Worm (Caenorhabditis elegans) whole organism, early embryonic: Measurements from ENCODE around the gene klp-18.
A peak's percentile ranks its signal among the peaks of the same experiment; 100 is the strongest.

ENCODE experiments used
- B0310.2 ChIP-seq: sonication (generic microtip); optimal IDR thresholded peaks from 2 replicates; lab custom pipeline; 2016; ENCODE audit warnings: mild to moderate bottlenecking, missing genetic modification characterization, missing compliant biosample characterization
- ama-1 ChIP-seq: fragments of 150-350 bp; optimal IDR thresholded peaks from 2 replicates; lab custom pipeline; 2014
- ceh-13 ChIP-seq: fragments of 200-800 bp; sonication (Bioruptor generic); optimal IDR thresholded peaks from 2 replicates; lab custom pipeline; 2018; ENCODE audit warnings: mild to moderate bottlenecking, missing genetic modification characterization, missing compliant biosample characterization
- ets-7 ChIP-seq: sonication (generic microtip); optimal IDR thresholded peaks from 2 replicates; lab custom pipeline; 2016; ENCODE audit warnings: missing genotype, missing genetic modification characterization, missing compliant biosample characterization
- flt-1 ChIP-seq: fragments of 200-800 bp; sonication (Bioruptor generic); IDR thresholded peaks from 2 replicates; pipeline ENCODE4 v1.3.6; 2022; ENCODE audit warnings: missing genetic modification characterization, missing compliant biosample characterization
- hmbx-1 ChIP-seq: sonication (generic microtip); optimal IDR thresholded peaks from 2 replicates; lab custom pipeline; 2016; ENCODE audit warnings: mild to moderate bottlenecking, missing genetic modification characterization, missing compliant biosample characterization
- hmg-4 ChIP-seq: fragments of 200-800 bp; sonication (Bioruptor generic); optimal IDR thresholded peaks from 2 replicates; lab custom pipeline; 2018; ENCODE audit warnings: mild to moderate bottlenecking, missing genetic modification characterization, missing compliant biosample characterization
- hnd-1 ChIP-seq: sonication (generic microtip); optimal IDR thresholded peaks from 2 replicates; lab custom pipeline; 2016; ENCODE audit warnings: missing genetic modification characterization, missing compliant biosample characterization
- scrt-1 ChIP-seq: fragments of 200-800 bp; sonication (Bioruptor generic); IDR thresholded peaks from 2 replicates; pipeline ENCODE4 v1.3.6; 2022; ENCODE audit warnings: missing genetic modification characterization, missing compliant biosample characterization
- sea-1 ChIP-seq: fragments of 200-800 bp; sonication (Bioruptor generic); conservative IDR thresholded peaks from 2 replicates; pipeline ENCODE4 v1.3.6; 2022; ENCODE audit warnings: missing genetic modification characterization, missing compliant biosample characterization
- tbx-11 ChIP-seq: fragments of 200-800 bp; sonication (Bioruptor generic); IDR thresholded peaks from 2 replicates; pipeline ENCODE4 v1.3.6; 2022; ENCODE audit warnings: missing genetic modification characterization, missing compliant biosample characterization
- tbx-37 ChIP-seq: fragments of 200-800 bp; sonication (Bioruptor generic); conservative IDR thresholded peaks from 2 replicates; pipeline ENCODE4 v1.3.6; 2022; ENCODE audit warnings: missing genetic modification reagents, missing genetic modification characterization, missing compliant biosample characterization
- tra-4 ChIP-seq: sonication (generic microtip); optimal IDR thresholded peaks from 2 replicates; lab custom pipeline; 2017; ENCODE audit warnings: missing genetic modification characterization, missing compliant biosample characterization

DNA sequence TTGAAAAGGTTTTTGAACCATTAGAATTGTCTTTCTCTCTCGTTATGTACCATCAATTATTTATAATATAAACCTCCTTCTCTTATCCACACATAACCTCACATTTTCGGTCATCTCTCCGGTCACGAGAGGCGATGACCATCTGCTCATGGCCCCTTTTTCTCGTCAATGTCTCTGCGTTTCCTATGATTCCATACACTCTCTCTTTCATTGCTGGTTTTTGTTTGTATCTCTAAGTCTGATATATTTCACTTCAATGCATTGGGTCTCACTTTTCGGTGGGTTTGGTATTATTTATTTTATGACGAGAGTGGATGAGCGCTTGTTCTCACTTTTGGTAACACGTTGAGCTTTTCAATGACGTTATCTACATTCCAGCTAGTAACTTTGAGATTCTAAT is 17.0 kb upstream of the klp-18 start:
- no peak for TF ChIP-seq flt-1 (GFP tag; lab: Robert Waterston, UW)
- TF ChIP-seq tra-4 (tag; lab: Kevin White, UChicago), result no peak
- no peak for TF ChIP-seq B0310.2
- TF ChIP-seq hmg-4, result peak; percentile 55
- no peak for TF ChIP-seq ama-1
- no peak for TF ChIP-seq sea-1 (GFP tag; lab: Robert Waterston, UW)
- TF ChIP-seq ets-7 (tag; lab: Kevin White, UChicago), result no peak
- no peak for TF ChIP-seq hmbx-1
- TF ChIP-seq tbx-11, result no peak
- no peak for TF ChIP-seq tbx-37 (GFP tag; lab: Robert Waterston, UW)
- TF ChIP-seq ceh-13 (GFP tag; lab: Kevin White, UChicago), result no peak
- no peak for TF ChIP-seq scrt-1 (GFP tag; lab: Robert Waterston, UW)
- TF ChIP-seq hnd-1 (tag; lab: Kevin White, UChicago), result no peak
